Worm (Caenorhabditis elegans): ENCODE results near the gene smf-1.

ce11 chrX:6728820-6729396, 6.0 kb upstream of the smf-1 start:
- no peak for TF ChIP-seq ceh-82 (tag; optimal IDR thresholded peaks at IDR 0.05)
- no peak for TF ChIP-seq nhr-77 (tag; optimal IDR thresholded peaks at IDR 0.05)
- TF ChIP-seq nhr-6 (tag; optimal IDR thresholded peaks at IDR 0.05) = no peak

Measured in whole organism, L4 larva.